Worm (Caenorhabditis elegans): ENCODE measurements around the gene smi-1.

The smi-1 gene

ce11 chrIII:1893405-1893804, 15.2 kb downstream of the smi-1 start (continued):
- TF ChIP-seq snpc-1.3 (tag; optimal IDR thresholded peaks at IDR 0.05; ENCODE audit: insufficient read depth) = no peak

- TF ChIP-seq F55B11.4 (tag; optimal IDR thresholded peaks at IDR 0.05; ENCODE audit: borderline replicate concordance, insufficient read depth) = no peak
Observed at ce11 chrIII:1893851-1894250, 15.7 kb downstream of the smi-1 start, which contains the start of the genes B0524.5 and B0524.2. Gene B0524.5, minus strand, starts transcription at chrIII:1893890. Gene B0524.2, plus strand, starts transcription at chrIII:1894057.

- TF ChIP-seq nfyb-1 (GFP tag; IDR thresholded peaks at IDR 0.05) = 0 out of 2 replicates have a peak, but pooled peaks have one; percentile 43
- peak; percentile 19 for TF ChIP-seq lsl-1 (GFP tag; optimal IDR thresholded peaks at IDR 0.05)
Observed at ce11 chrIII:1900406-1900805, 22.2 kb downstream of the smi-1 start.

- no peak for TF ChIP-seq pbrm-1 (GFP tag; IDR thresholded peaks at IDR 0.05)
Observed at ce11 chrIII:1903966-1904365, 25.8 kb downstream of the smi-1 start.

- TF ChIP-seq ztf-18 (tag; optimal IDR thresholded peaks at IDR 0.05) = no peak
- peak; percentile 67 for TF ChIP-seq F23B12.7 (tag; optimal IDR thresholded peaks at IDR 0.05; ENCODE audit: insufficient read depth)
- TF ChIP-seq B0019.2 (GFP tag; conservative IDR thresholded peaks at IDR 0.05) = no peak
- no peak for TF ChIP-seq lin-40 (tag; optimal IDR thresholded peaks at IDR 0.05)
- peak; percentile 47 for TF ChIP-seq athp-1 (tag; optimal IDR thresholded peaks at IDR 0.05)
- no peak for TF ChIP-seq F33H1.4 (GFP tag; IDR thresholded peaks at IDR 0.05)
- TF ChIP-seq rec-8 (tag; optimal IDR thresholded peaks at IDR 0.05) = no peak
- TF ChIP-seq K11D2.4 (GFP tag; IDR thresholded peaks at IDR 0.05) = no peak
- no peak for TF ChIP-seq cebp-1 (GFP tag; IDR thresholded peaks at IDR 0.05)
- no peak for TF ChIP-seq cebp-1 (tag; optimal IDR thresholded peaks at IDR 0.05)
- no peak for TF ChIP-seq rcor-1 (GFP tag; IDR thresholded peaks at IDR 0.05)
- no peak for TF ChIP-seq dpff-1 (tag; optimal IDR thresholded peaks at IDR 0.05)
- peak; percentile 8; the same call in 1 of the 2 replicates for TF ChIP-seq hmg-1.2 (GFP tag; IDR thresholded peaks at IDR 0.05)
- TF ChIP-seq let-526 (GFP tag; IDR thresholded peaks at IDR 0.05) = no peak
- TF ChIP-seq zfh-2 (GFP tag; conservative IDR thresholded peaks at IDR 0.05) = no peak
- TF ChIP-seq ekl-4 (GFP tag; IDR thresholded peaks at IDR 0.05) = no peak
- peak in 1 of 3 experiments; percentile 54 for TF ChIP-seq lin-35 (GFP tag; optimal IDR thresholded peaks at IDR 0.05)
- no peak for TF ChIP-seq lin-54 (GFP tag; optimal IDR thresholded peaks at IDR 0.05)
- TF ChIP-seq ZK185.1 (tag; optimal IDR thresholded peaks at IDR 0.05; ENCODE audit: poor library complexity, severe bottlenecking) = no peak
- no peak for TF ChIP-seq fkh-3 (tag; optimal IDR thresholded peaks at IDR 0.05)
- no peak for TF ChIP-seq hsf-1 (GFP tag; IDR thresholded peaks at IDR 0.05)
- TF ChIP-seq lag-1 (GFP tag; IDR thresholded peaks at IDR 0.05) = no peak
- TF ChIP-seq madf-10 (tag; optimal IDR thresholded peaks at IDR 0.05) = no peak
- TF ChIP-seq sdz-38 (tag; optimal IDR thresholded peaks at IDR 0.05) = no peak
- peak; percentile 98 for TF ChIP-seq attf-3 (GFP tag; conservative IDR thresholded peaks at IDR 0.05)
- no peak for TF ChIP-seq B0035.1 (tag; optimal IDR thresholded peaks at IDR 0.05)
- TF ChIP-seq atf-7 (tag; optimal IDR thresholded peaks at IDR 0.05) = no peak
- TF ChIP-seq ztf-25 (GFP tag; IDR thresholded peaks at IDR 0.05) = no peak
- TF ChIP-seq Y53G8AR.9 (GFP tag; conservative IDR thresholded peaks at IDR 0.05) = no peak
Observed at ce11 chrIII:1905589-1905988, 27.4 kb downstream of the smi-1 start, which contains the start of the genes B0524.6 and pqn-41. Gene B0524.6, minus strand, starts transcription at chrIII:1905640. Gene pqn-41, plus strand, starts transcription at chrIII:1905958.
